Worm (Caenorhabditis elegans): ENCODE data around the gene ttbk-2.2.
A peak's percentile ranks its signal among the peaks of the same experiment; 100 is the strongest.

ttbk-2.2 gene

ce11 chrIV:5085782-5086181 lies 19.0 kb upstream of the ttbk-2.2 start:
- no peak for TF ChIP-seq dmd-6 (GFP tag; IDR thresholded peaks at IDR 0.05)
- TF ChIP-seq nhr-111 (GFP tag; optimal IDR thresholded peaks at IDR 0.05): no peak
- TF ChIP-seq aha-1 (tag): no peak
- TF ChIP-seq unc-62 (GFP tag; optimal IDR thresholded peaks at IDR 0.05 in 1 of 2): peak in 1 of 2 experiments; percentile 1
- no peak for TF ChIP-seq unc-62 (tag; optimal IDR thresholded peaks at IDR 0.05)
- no peak for TF ChIP-seq ZK546.5 (tag; optimal IDR thresholded peaks at IDR 0.05)
- no peak for TF ChIP-seq daf-8 (GFP tag; IDR thresholded peaks at IDR 0.05)
- no peak for TF ChIP-seq ceh-20 (GFP tag; IDR thresholded peaks at IDR 0.05)
- TF ChIP-seq php-3 (GFP tag; IDR thresholded peaks at IDR 0.05): no peak
- no peak for TF ChIP-seq vab-7 (GFP tag; IDR thresholded peaks at IDR 0.05)
- peak; percentile 76 for TF ChIP-seq set-16 (GFP tag; IDR thresholded peaks at IDR 0.05)

- TF ChIP-seq F26F4.8 (GFP tag; conservative IDR thresholded peaks at IDR 0.05) (no peak), skn-1 (tag; optimal IDR thresholded peaks at IDR 0.05) (no peak), gei-8 (GFP tag; optimal IDR thresholded peaks at IDR 0.05) (no peak), ceh-62 (tag; optimal IDR thresholded peaks at IDR 0.05) (no peak), lin-38 (GFP tag; IDR thresholded peaks at IDR 0.05) (peak; percentile 70), ztf-11 (tag; optimal IDR thresholded peaks at IDR 0.05) (no peak)
Observed at ce11 chrIV:5083832-5084231, 17.0 kb upstream of the ttbk-2.2 start.

ce11 chrIV:5082900-5083530 lies 16.2 kb upstream of the ttbk-2.2 start, which contains the start of gene pygo-1:
TSS of gene pygo-1 (plus strand) at chrIV:5083303.
- TF ChIP-seq ZK546.5 (tag; optimal IDR thresholded peaks at IDR 0.05) (no peak), mdt-29 (GFP tag; IDR thresholded peaks at IDR 0.05) (no peak), aly-2 (tag; optimal IDR thresholded peaks at IDR 0.05) (no peak), mes-2 (tag; optimal IDR thresholded peaks at IDR 0.05; ENCODE audit: poor library complexity, severe bottlenecking) (no peak), dve-1 (tag; optimal IDR thresholded peaks at IDR 0.05; ENCODE audit: insufficient read depth) (peak; percentile 34), ceh-28 (tag; optimal IDR thresholded peaks at IDR 0.05) (no peak), lir-3 (tag; optimal IDR thresholded peaks at IDR 0.05) (no peak), lin-29 (GFP tag; IDR thresholded peaks at IDR 0.05) (no peak), jun-1 (tag; optimal IDR thresholded peaks at IDR 0.05) (no peak), cey-2 (tag; optimal IDR thresholded peaks at IDR 0.05; ENCODE audit: borderline replicate concordance, insufficient read depth) (no peak), nhr-42 (GFP tag; IDR thresholded peaks at IDR 0.05) (no peak), spr-3 (GFP tag; optimal IDR thresholded peaks at IDR 0.05) (no peak), set-16 (GFP tag; IDR thresholded peaks at IDR 0.05) (no peak), snpc-1.2 (GFP tag; IDR thresholded peaks at IDR 0.05) (no peak), Y75B8A.6 (GFP tag; IDR thresholded peaks at IDR 0.05) (no peak), mxl-2 (GFP tag; conservative IDR thresholded peaks at IDR 0.05) (no peak), D1046.2 (GFP tag; IDR thresholded peaks at IDR 0.05) (no peak), ceh-82 (tag; optimal IDR thresholded peaks at IDR 0.05) (no peak), zfp-2 (tag; optimal IDR thresholded peaks at IDR 0.05) (no peak), fkh-10 (GFP tag; optimal IDR thresholded peaks at IDR 0.05) (no peak), zfp-3 (GFP tag; conservative IDR thresholded peaks at IDR 0.05) (no peak), ama-1 (optimal IDR thresholded peaks at IDR 0.05) (no peak), Y5F2A.4 (GFP tag; optimal IDR thresholded peaks at IDR 0.05) (no peak), F49E8.2 (tag; optimal IDR thresholded peaks at IDR 0.05; ENCODE audit: borderline replicate concordance) (no peak), F44E2.7 (GFP tag; IDR thresholded peaks at IDR 0.05) (no peak), skn-1 (tag; optimal IDR thresholded peaks at IDR 0.05) (no peak), lsy-2 (tag; optimal IDR thresholded peaks at IDR 0.05) (peak in 1 of 2 experiments; percentile 46), dmd-9 (GFP tag; IDR thresholded peaks at IDR 0.05) (no peak), F10B5.3 (tag; optimal IDR thresholded peaks at IDR 0.05) (no peak), T20F7.1 (GFP tag; optimal IDR thresholded peaks at IDR 0.05) (no peak), vab-7 (GFP tag; IDR thresholded peaks at IDR 0.05) (no peak), daf-12 (tag; optimal IDR thresholded peaks at IDR 0.05) (no peak), attf-4 (tag; optimal IDR thresholded peaks at IDR 0.05) (no peak), nhr-111 (GFP tag; optimal IDR thresholded peaks at IDR 0.05) (no peak), madf-9 (GFP tag; conservative IDR thresholded peaks at IDR 0.05) (no peak), pqm-1 (tag; optimal IDR thresholded peaks at IDR 0.05) (peak; percentile 20)

All from whole organism, L4 larva.